Worm (Caenorhabditis elegans): ENCODE measurements around the gene F52G2.3.

ce11 chrIV:13575673-13576072 lies 27.6 kb upstream of the F52G2.3 start:
- TF ChIP-seq lin-54 (GFP tag; optimal IDR thresholded peaks at IDR 0.05) (no peak), ZK185.1 (tag; optimal IDR thresholded peaks at IDR 0.05; ENCODE audit: poor library complexity, severe bottlenecking) (no peak), chd-7 (tag; optimal IDR thresholded peaks at IDR 0.05) (no peak), mxl-1 (tag; optimal IDR thresholded peaks at IDR 0.05) (no peak), ztf-22 (GFP tag; optimal IDR thresholded peaks at IDR 0.05) (no peak), fkh-3 (tag; optimal IDR thresholded peaks at IDR 0.05) (no peak), F39B2.1 (GFP tag; IDR thresholded peaks at IDR 0.05) (no peak), egl-18 (GFP tag; IDR thresholded peaks at IDR 0.05) (no peak), mcd-1 (GFP tag; IDR thresholded peaks at IDR 0.05) (no peak), nhr-179 (tag; optimal IDR thresholded peaks at IDR 0.05) (no peak), snpc-1.3 (tag; optimal IDR thresholded peaks at IDR 0.05; ENCODE audit: insufficient read depth) (no peak), mes-4 (tag; optimal IDR thresholded peaks at IDR 0.05) (no peak), unc-130 (GFP tag; optimal IDR thresholded peaks at IDR 0.05) (no peak), let-607 (tag; optimal IDR thresholded peaks at IDR 0.05) (no peak)
